Worm (Caenorhabditis elegans) whole organism, L1 larva: ENCODE data around the gene acs-14.

Experiments used
- C04F5.9 ChIP-seq: sonication (generic microtip); optimal IDR thresholded peaks from 2 replicates; lab custom pipeline; 2016; ENCODE audit warnings: missing genetic modification characterization, missing compliant biosample characterization
- ama-1 ChIP-seq: fragments of 150-350 bp; optimal IDR thresholded peaks from 2 replicates; lab custom pipeline; 2014
- blmp-1 ChIP-seq: fragments of 150-350 bp; optimal IDR thresholded peaks from 2 replicates; lab custom pipeline; 2014; ENCODE audit warnings: missing biosample characterization, missing genetic modification characterization
- ceh-63 ChIP-seq: fragments of 200-800 bp; sonication (Bioruptor generic); optimal IDR thresholded peaks from 2 replicates; lab custom pipeline; 2018; ENCODE audit warnings: mild to moderate bottlenecking, missing genetic modification characterization, missing compliant biosample characterization
- ceh-88 ChIP-seq: fragments of 200-800 bp; sonication (Bioruptor generic); IDR thresholded peaks from 2 replicates; pipeline ENCODE4 v1.3.6; 2022; ENCODE audit warnings: missing genetic modification characterization, missing compliant biosample characterization
- dsc-1 ChIP-seq: sonication (generic microtip); optimal IDR thresholded peaks from 2 replicates; lab custom pipeline; 2016; ENCODE audit warnings: mild to moderate bottlenecking, missing genetic modification characterization, missing compliant biosample characterization
- egl-13 ChIP-seq: sonication (generic microtip); optimal IDR thresholded peaks from 2 replicates; lab custom pipeline; 2016; ENCODE audit warnings: missing genotype, missing genetic modification reagents, missing genetic modification characterization, missing compliant biosample characterization
- elt-2 ChIP-seq: sonication (generic microtip); optimal IDR thresholded peaks from 2 replicates; lab custom pipeline; 2016; ENCODE audit warnings: missing genetic modification characterization, mild to moderate bottlenecking, inconsistent platforms, missing compliant biosample characterization, missing genetic modification reagents
- elt-3 ChIP-seq, 6 experiments: fragments of 150-350 bp in 1 of 6; sonication (generic microtip); optimal IDR thresholded peaks; 2 replicates each; lab custom pipeline; 2017 to 2018; ENCODE audit warnings: missing biosample characterization in 6 of 6, missing genetic modification characterization in 6 of 6, inconsistent platforms in 1 of 6
- fkh-8 ChIP-seq: sonication (generic microtip); optimal IDR thresholded peaks from 2 replicates; lab custom pipeline; 2016; ENCODE audit warnings: mild to moderate bottlenecking, missing genetic modification characterization, missing compliant biosample characterization
- fos-1 ChIP-seq: fragments of 150-350 bp; optimal IDR thresholded peaks from 2 replicates; lab custom pipeline; 2014; ENCODE audit warnings: missing biosample characterization, missing genetic modification characterization
- hlh-4 ChIP-seq: sonication (generic microtip); optimal IDR thresholded peaks from 2 replicates; lab custom pipeline; 2016; ENCODE audit warnings: mild to moderate bottlenecking, missing genetic modification characterization, missing compliant biosample characterization
- isw-1 ChIP-seq: fragments of 200-800 bp; sonication (Bioruptor generic); IDR thresholded peaks from 2 replicates; pipeline ENCODE4 v1.3.6; 2022; ENCODE audit warnings: missing genetic modification characterization, missing compliant biosample characterization
- lin-14 ChIP-seq: fragments of 200-800 bp; sonication (Bioruptor generic); optimal IDR thresholded peaks from 2 replicates; lab custom pipeline; 2018; ENCODE audit warnings: mild to moderate bottlenecking, missing genetic modification characterization, moderate library complexity, missing compliant biosample characterization
- lin-15B ChIP-seq: fragments of 150-350 bp; sonication (generic microtip); optimal IDR thresholded peaks from 3 replicates; lab custom pipeline; 2014; ENCODE audit warnings: missing biosample characterization, missing genetic modification characterization
- lin-35 ChIP-seq, 2 experiments: fragments of 150-350 bp; optimal IDR thresholded peaks; 2 replicates each; lab custom pipeline; 2014; ENCODE audit warnings: missing biosample characterization in 2 of 2, missing genetic modification characterization in 2 of 2, missing genetic modification reagents in 2 of 2
- lin-39 ChIP-seq: fragments of 150-350 bp; optimal IDR thresholded peaks from 2 replicates; lab custom pipeline; 2014; ENCODE audit warnings: missing biosample characterization, missing genetic modification reagents, missing genetic modification characterization
- lir-3 ChIP-seq: sonication (generic microtip); optimal IDR thresholded peaks from 2 replicates; lab custom pipeline; 2016; ENCODE audit warnings: mild to moderate bottlenecking, missing genetic modification characterization, moderate library complexity, missing compliant biosample characterization; ENCODE audit not compliant: poor library complexity
- lsy-2 ChIP-seq, 2 experiments: fragments of 150-350 bp; optimal IDR thresholded peaks; 2 replicates each; lab custom pipeline; 2014; ENCODE audit warnings: missing biosample characterization in 2 of 2, missing genetic modification characterization in 2 of 2
- mab-9 ChIP-seq: fragments of 200-800 bp; sonication (Bioruptor generic); IDR thresholded peaks from 2 replicates; pipeline ENCODE4 v1.3.6; 2022; ENCODE audit warnings: missing genetic modification reagents, missing genetic modification characterization, missing compliant biosample characterization
- mef-2 ChIP-seq: fragments of 150-350 bp; optimal IDR thresholded peaks from 2 replicates; lab custom pipeline; 2014; ENCODE audit warnings: missing biosample characterization, missing genetic modification characterization
- mep-1 ChIP-seq: fragments of 150-350 bp; optimal IDR thresholded peaks from 2 replicates; lab custom pipeline; 2014; ENCODE audit warnings: missing biosample characterization, missing genetic modification characterization
- nhr-12 ChIP-seq: sonication (generic microtip); optimal IDR thresholded peaks from 2 replicates; lab custom pipeline; 2017; ENCODE audit warnings: missing biosample characterization, missing genetic modification characterization
- nhr-19 ChIP-seq: fragments of 200-800 bp; sonication (Bioruptor generic); conservative IDR thresholded peaks from 2 replicates; pipeline ENCODE4 v1.3.6; 2022; ENCODE audit warnings: missing genetic modification characterization, missing compliant biosample characterization
- nhr-28 ChIP-seq: fragments of 150-350 bp; optimal IDR thresholded peaks from 2 replicates; lab custom pipeline; 2014; ENCODE audit warnings: missing biosample characterization, missing genetic modification characterization
- nhr-71 ChIP-seq: sonication (generic microtip); optimal IDR thresholded peaks from 2 replicates; lab custom pipeline; 2016; ENCODE audit warnings: mild to moderate bottlenecking, missing genetic modification characterization, moderate library complexity, missing compliant biosample characterization
- nhr-77 ChIP-seq: fragments of 150-350 bp; optimal IDR thresholded peaks from 2 replicates; lab custom pipeline; 2014; ENCODE audit warnings: missing biosample characterization, missing genetic modification characterization
- nhr-85 ChIP-seq: sonication (generic microtip); peaks from one replicate; lab custom pipeline; 2016; ENCODE audit warnings: missing genetic modification characterization, inconsistent platforms, missing compliant biosample characterization
- nhr-90 ChIP-seq: sonication (generic microtip); optimal IDR thresholded peaks from 2 replicates; lab custom pipeline; 2016; ENCODE audit warnings: mild to moderate bottlenecking, missing genetic modification characterization, missing compliant biosample characterization; ENCODE audit not compliant: poor library complexity
- pag-3 ChIP-seq: sonication (generic microtip); optimal IDR thresholded peaks from 2 replicates; lab custom pipeline; 2017; ENCODE audit warnings: missing genetic modification characterization, mild to moderate bottlenecking, missing compliant biosample characterization, antibody characterized with exemption, borderline replicate concordance; ENCODE audit not compliant: insufficient read depth
- pax-3 ChIP-seq: fragments of 200-800 bp; sonication (Bioruptor generic); optimal IDR thresholded peaks from 2 replicates; lab custom pipeline; 2018; ENCODE audit warnings: mild to moderate bottlenecking, missing genetic modification characterization, moderate library complexity, missing compliant biosample characterization
- pqm-1 ChIP-seq: sonication (generic microtip); optimal IDR thresholded peaks from 3 replicates; lab custom pipeline; 2017; ENCODE audit warnings: missing biosample characterization, missing genetic modification characterization
- rnt-1 ChIP-seq: sonication (generic microtip); optimal IDR thresholded peaks from 2 replicates; lab custom pipeline; 2016; ENCODE audit warnings: mild to moderate bottlenecking, missing genetic modification characterization, moderate library complexity, missing compliant biosample characterization
- snu-23 ChIP-seq: sonication (generic microtip); optimal IDR thresholded peaks from 2 replicates; lab custom pipeline; 2016; ENCODE audit warnings: missing genetic modification characterization, missing compliant biosample characterization
- sox-4 ChIP-seq: sonication (generic microtip); optimal IDR thresholded peaks from 2 replicates; lab custom pipeline; 2016; ENCODE audit warnings: missing genetic modification characterization, missing compliant biosample characterization
- sup-37 ChIP-seq: fragments of 200-800 bp; sonication (Bioruptor generic); optimal IDR thresholded peaks from 2 replicates; lab custom pipeline; 2018; ENCODE audit warnings: mild to moderate bottlenecking, missing genetic modification characterization, missing compliant biosample characterization
- unc-62 ChIP-seq: fragments of 150-350 bp; optimal IDR thresholded peaks from 2 replicates; lab custom pipeline; 2014; ENCODE audit warnings: missing biosample characterization, missing genetic modification reagents, missing genetic modification characterization
- unc-86 ChIP-seq: sonication (generic microtip); optimal IDR thresholded peaks from 2 replicates; lab custom pipeline; 2016; ENCODE audit warnings: missing genetic modification characterization, missing compliant biosample characterization
- unc-98 ChIP-seq: fragments of 200-800 bp; sonication (Bioruptor generic); IDR thresholded peaks from 2 replicates; pipeline ENCODE4 v1.3.6; 2022; ENCODE audit warnings: missing genetic modification characterization, missing compliant biosample characterization
- vab-15 ChIP-seq: sonication (generic microtip); optimal IDR thresholded peaks from 2 replicates; lab custom pipeline; 2017; ENCODE audit warnings: missing genotype, mild to moderate bottlenecking, missing genetic modification characterization, missing compliant biosample characterization
- xbp-1 ChIP-seq: sonication (generic microtip); optimal IDR thresholded peaks from 2 replicates; lab custom pipeline; 2016; ENCODE audit warnings: missing genetic modification characterization, missing compliant biosample characterization
- ztf-11 ChIP-seq, 2 experiments: sonication (generic microtip); optimal IDR thresholded peaks; 2 replicates each; lab custom pipeline; 2016 to 2017; ENCODE audit warnings: missing genetic modification characterization in 2 of 2, missing biosample characterization in 1 of 2, missing compliant biosample characterization in 1 of 2

Gene acs-14

ce11 chrV:9492460-9492859 is 15.5 kb upstream of the acs-14 start:
- TF ChIP-seq elt-2 (tag; lab: Kevin White, UChicago), result peak; percentile 24
- no peak for TF ChIP-seq pag-3 (tag; lab: Kevin White, UChicago)
- TF ChIP-seq, all 84 proteins: peak for 1

- TF ChIP-seq dsc-1 (peak; percentile 70), rnt-1 (peak; percentile 20), nhr-19 (GFP tag; lab: Robert Waterston, UW) (peak; percentile 19; the same call in 1 of the 2 replicates), nhr-85 (tag; lab: Kevin White, UChicago) (no peak), lin-14 (peak; percentile 37), egl-13 (tag; lab: Kevin White, UChicago) (no peak), nhr-71 (tag; lab: Kevin White, UChicago) (peak; percentile 19), snu-23 (GFP tag; lab: Kevin White, UChicago) (no peak), mef-2 (tag; lab: Kevin White, UChicago) (no peak)
- TF ChIP-seq, all 84 proteins: peak for 5
Observed at ce11 chrV:9496742-9497141, 11.2 kb upstream of the acs-14 start, which contains the start of gene gsnl-1. Gene gsnl-1 (plus strand): TSS chrV:9497042.

- TF ChIP-seq xbp-1 (tag; lab: Kevin White, UChicago), result no peak
- peak; percentile 3 for TF ChIP-seq blmp-1 (tag; lab: Kevin White, UChicago)
Observed at ce11 chrV:9499295-9499694, 8.6 kb upstream of the acs-14 start.

ce11 chrV:9500826-9501451 is 7.0 kb upstream of the acs-14 start, which contains the start of gene swt-5:
Gene swt-5 (plus strand): TSS chrV:9501401.
- TF ChIP-seq sup-37 (GFP tag; lab: Kevin White, UChicago) (no peak), nhr-71 (tag; lab: Kevin White, UChicago) (no peak), ceh-63 (GFP tag; lab: Kevin White, UChicago) (no peak), vab-15 (tag; lab: Kevin White, UChicago) (no peak), pqm-1 (tag; lab: Kevin White, UChicago) (no peak), ceh-88 (GFP tag; lab: Robert Waterston, UW) (no peak), nhr-19 (GFP tag; lab: Robert Waterston, UW) (no peak)
- TF ChIP-seq, all 84 proteins: peak for 0

ce11 chrV:9503152-9503817 is 4.6 kb upstream of the acs-14 start:
- TF ChIP-seq ztf-11 (tag; optimal IDR thresholded peaks at IDR 0.05; lab: Kevin White, UChicago), result peak in 1 of 2 experiments; percentile 15
- peak; percentile 30 for TF ChIP-seq C04F5.9
- peak; percentile 56 to 71 for TF ChIP-seq lsy-2 (tag; optimal IDR thresholded peaks at IDR 0.05; lab: Kevin White, UChicago)
- no peak for TF ChIP-seq lin-15B (tag; lab: Kevin White, UChicago)
- peak; percentile 81 for TF ChIP-seq dsc-1
- peak; percentile 65 for TF ChIP-seq nhr-77 (tag; lab: Kevin White, UChicago)
- no peak for TF ChIP-seq hlh-4 (tag; lab: Kevin White, UChicago)
- TF ChIP-seq lin-39 (tag; lab: Kevin White, UChicago), result peak; percentile 18
- no peak for TF ChIP-seq nhr-12 (tag; lab: Kevin White, UChicago)
- peak; percentile 46 for TF ChIP-seq isw-1 (GFP tag; lab: Robert Waterston, UW)
- peak; percentile 83 for TF ChIP-seq nhr-90
- peak in 2 of 6 experiments; percentile 18 to 45 for TF ChIP-seq elt-3 (tag; optimal IDR thresholded peaks at IDR 0.05; lab: Kevin White, UChicago)
- TF ChIP-seq ama-1 (lab: Kevin White, UChicago), result peak; percentile 5
- peak; percentile 75 for TF ChIP-seq mep-1 (tag; lab: Kevin White, UChicago)
- TF ChIP-seq pax-3 (tag; lab: Kevin White, UChicago), result peak; percentile 64
- peak; percentile 35 for TF ChIP-seq lir-3
- peak; percentile 33 for TF ChIP-seq sox-4 (tag; lab: Kevin White, UChicago)
- no peak for TF ChIP-seq nhr-28 (tag; lab: Kevin White, UChicago)
- TF ChIP-seq rnt-1, result peak; percentile 77
- TF ChIP-seq unc-98 (GFP tag; lab: Robert Waterston, UW), result peak; percentile 43; the same call in 1 of the 2 replicates
- peak; percentile 60 for TF ChIP-seq mab-9 (GFP tag; lab: Robert Waterston, UW)
- TF ChIP-seq unc-86 (tag; lab: Kevin White, UChicago), result peak; percentile 66
- peak; percentile 63 for TF ChIP-seq fos-1 (tag; lab: Kevin White, UChicago)
- TF ChIP-seq lin-35 (GFP tag; optimal IDR thresholded peaks at IDR 0.05; lab: Kevin White, UChicago), result peak; percentile 61
- peak; percentile 68 for TF ChIP-seq fkh-8
- TF ChIP-seq mef-2 (tag; lab: Kevin White, UChicago), result no peak
- no peak for TF ChIP-seq unc-62 (GFP tag; lab: Kevin White, UChicago)
